Worm (Caenorhabditis elegans) whole organism, young adult: Measurements from ENCODE around the gene sri-28.

ENCODE experiments used
- B0035.1 ChIP-seq: sonication (generic microtip); optimal IDR thresholded peaks from 2 replicates; lab custom pipeline; 2016; ENCODE audit warnings: missing genetic modification characterization, mild to moderate bottlenecking, missing compliant biosample characterization, missing genotype, missing genetic modification reagents
- C17E4.6 ChIP-seq: fragments of 200-800 bp; sonication (Bioruptor generic); IDR thresholded peaks from 2 replicates; pipeline ENCODE4 v1.3.6; 2022; ENCODE audit warnings: missing genetic modification reagents, missing genetic modification characterization, missing compliant biosample characterization
- F10E7.11 ChIP-seq: sonication (generic microtip); optimal IDR thresholded peaks from 2 replicates; lab custom pipeline; 2017; ENCODE audit warnings: mild to moderate bottlenecking, missing genetic modification characterization, moderate library complexity, missing compliant biosample characterization
- F52B5.7 ChIP-seq: sonication (generic microtip); optimal IDR thresholded peaks from 2 replicates; lab custom pipeline; 2016; ENCODE audit warnings: mild to moderate bottlenecking, missing genetic modification characterization, missing compliant biosample characterization
- F57C9.4 ChIP-seq: sonication (generic microtip); optimal IDR thresholded peaks from 2 replicates; lab custom pipeline; 2017; ENCODE audit warnings: mild to moderate bottlenecking, missing genetic modification characterization, missing compliant biosample characterization
- K11D2.4 ChIP-seq: fragments of 200-800 bp; sonication (Bioruptor generic); IDR thresholded peaks from 2 replicates; pipeline ENCODE4 v1.3.6; 2022; ENCODE audit warnings: missing genetic modification reagents, missing genetic modification characterization, missing compliant biosample characterization
- T07F8.4 ChIP-seq: sonication (generic microtip); optimal IDR thresholded peaks from 2 replicates; lab custom pipeline; 2016; ENCODE audit warnings: mild to moderate bottlenecking, missing genetic modification characterization, moderate library complexity, missing compliant biosample characterization
- T26A5.8 ChIP-seq: sonication (generic microtip); optimal IDR thresholded peaks from 2 replicates; lab custom pipeline; 2016; ENCODE audit warnings: missing genetic modification characterization, missing compliant biosample characterization
- Y67H2A.10 ChIP-seq: fragments of 200-800 bp; sonication (Bioruptor generic); conservative IDR thresholded peaks from 2 replicates; pipeline ENCODE4 v1.3.6; 2022; ENCODE audit warnings: missing genetic modification reagents, missing genetic modification characterization, missing compliant biosample characterization
- ama-1 ChIP-seq, 3 experiments: fragments of 150-350 bp in 1 of 3; sonication (generic microtip) in 2 of 3; optimal IDR thresholded peaks; 2 replicates each; lab custom pipeline; 2014 to 2018; ENCODE audit warnings: missing biosample characterization in 2 of 3, missing genetic modification characterization in 2 of 3, missing genetic modification reagents in 2 of 3
- atf-7 ChIP-seq: sonication (generic microtip); optimal IDR thresholded peaks from 2 replicates; lab custom pipeline; 2017; ENCODE audit warnings: mild to moderate bottlenecking, missing genetic modification characterization, missing compliant biosample characterization
- attf-3 ChIP-seq: fragments of 200-800 bp; sonication (Bioruptor generic); conservative IDR thresholded peaks from 2 replicates; pipeline ENCODE4 v1.3.6; 2022; ENCODE audit warnings: missing genetic modification reagents, missing genetic modification characterization, missing compliant biosample characterization
- bed-2 ChIP-seq: fragments of 200-800 bp; sonication (Bioruptor generic); IDR thresholded peaks from 2 replicates; pipeline ENCODE4 v1.3.6; 2022; ENCODE audit warnings: missing genetic modification reagents, missing genetic modification characterization, missing compliant biosample characterization
- ccch-3 ChIP-seq: fragments of 200-800 bp; sonication (Bioruptor generic); optimal IDR thresholded peaks from 2 replicates; lab custom pipeline; 2018; ENCODE audit warnings: mild to moderate bottlenecking, missing genetic modification characterization, missing compliant biosample characterization
- ceh-27 ChIP-seq: fragments of 200-800 bp; sonication (Bioruptor generic); optimal IDR thresholded peaks from 2 replicates; lab custom pipeline; 2018; ENCODE audit warnings: mild to moderate bottlenecking, missing genetic modification characterization, moderate library complexity, missing compliant biosample characterization
- ceh-58 ChIP-seq: fragments of 200-800 bp; sonication (Bioruptor generic); IDR thresholded peaks from 2 replicates; pipeline ENCODE4 v1.3.6; 2022; ENCODE audit warnings: missing genetic modification characterization, missing compliant biosample characterization
- ceh-79 ChIP-seq: sonication (generic microtip); optimal IDR thresholded peaks from 2 replicates; lab custom pipeline; 2017; ENCODE audit warnings: mild to moderate bottlenecking, missing genetic modification characterization, missing compliant biosample characterization
- egl-18 ChIP-seq: fragments of 200-800 bp; sonication (Bioruptor generic); IDR thresholded peaks from 2 replicates; pipeline ENCODE4 v1.3.6; 2022; ENCODE audit warnings: missing genetic modification reagents, missing genetic modification characterization, missing compliant biosample characterization
- hrde-1 ChIP-seq: sonication (generic microtip); optimal IDR thresholded peaks from 2 replicates; lab custom pipeline; 2016; ENCODE audit warnings: missing genetic modification characterization, mild to moderate bottlenecking, missing compliant biosample characterization, moderate library complexity, missing genotype, missing genetic modification reagents, borderline replicate concordance
- hsf-1 ChIP-seq: fragments of 200-800 bp; sonication (Bioruptor generic); IDR thresholded peaks from 2 replicates; pipeline ENCODE4 v1.3.6; 2022; ENCODE audit warnings: missing genetic modification reagents, missing genetic modification characterization, missing compliant biosample characterization
- lsl-1 ChIP-seq: fragments of 200-800 bp; sonication (Bioruptor generic); optimal IDR thresholded peaks from 2 replicates; lab custom pipeline; 2018; ENCODE audit warnings: mild to moderate bottlenecking, missing genetic modification characterization, moderate library complexity, missing compliant biosample characterization
- nfya-1 ChIP-seq: sonication (generic microtip); optimal IDR thresholded peaks from 2 replicates; lab custom pipeline; 2017; ENCODE audit warnings: antibody characterized with exemption, missing compliant biosample characterization, missing genetic modification characterization, borderline replicate concordance; ENCODE audit not compliant: insufficient read depth
- nfya-2 ChIP-seq: fragments of 200-800 bp; sonication (Bioruptor generic); IDR thresholded peaks from 2 replicates; pipeline ENCODE4 v1.3.6; 2022; ENCODE audit warnings: missing genetic modification reagents, missing genetic modification characterization, missing compliant biosample characterization
- nhr-179 ChIP-seq: sonication (generic microtip); optimal IDR thresholded peaks from 2 replicates; lab custom pipeline; 2016; ENCODE audit warnings: mild to moderate bottlenecking, missing genetic modification characterization, missing compliant biosample characterization
- pbrm-1 ChIP-seq: fragments of 200-800 bp; sonication (Bioruptor generic); IDR thresholded peaks from 2 replicates; pipeline ENCODE4 v1.3.6; 2022; ENCODE audit warnings: missing genetic modification reagents, missing genetic modification characterization, missing compliant biosample characterization
- rec-8 ChIP-seq, 2 experiments: sonication (generic microtip); optimal IDR thresholded peaks; 2 replicates each; lab custom pipeline; 2016; ENCODE audit warnings: mild to moderate bottlenecking in 2 of 2, missing genetic modification characterization in 2 of 2, missing genetic modification reagents in 2 of 2, missing genotype in 2 of 2, missing biosample characterization in 1 of 2, missing compliant biosample characterization in 1 of 2, moderate library complexity in 1 of 2
- sdz-38 ChIP-seq: sonication (generic microtip); optimal IDR thresholded peaks from 2 replicates; lab custom pipeline; 2016; ENCODE audit warnings: missing genotype, missing genetic modification characterization, missing compliant biosample characterization
- sptf-2 ChIP-seq: fragments of 200-800 bp; sonication (Bioruptor generic); optimal IDR thresholded peaks from 2 replicates; lab custom pipeline; 2018; ENCODE audit warnings: mild to moderate bottlenecking, missing genetic modification characterization, missing compliant biosample characterization
- tbp1 ChIP-seq: fragments of 200-800 bp; sonication (Bioruptor generic); optimal IDR thresholded peaks from 2 replicates; lab custom pipeline; 2018; ENCODE audit warnings: mild to moderate bottlenecking, missing genetic modification characterization, missing compliant biosample characterization
- xnd-1 ChIP-seq: sonication (generic microtip); optimal IDR thresholded peaks from 2 replicates; lab custom pipeline; 2016; ENCODE audit warnings: missing genotype, missing genetic modification reagents, missing genetic modification characterization, missing compliant biosample characterization
- zfh-2 ChIP-seq: fragments of 200-800 bp; sonication (Bioruptor generic); conservative IDR thresholded peaks from 2 replicates; pipeline ENCODE4 v1.3.6; 2022; ENCODE audit warnings: missing genetic modification reagents, missing genetic modification characterization, missing compliant biosample characterization
- zim-3 ChIP-seq: sonication (generic microtip); optimal IDR thresholded peaks from 2 replicates; lab custom pipeline; 2017; ENCODE audit warnings: mild to moderate bottlenecking, missing genetic modification characterization, moderate library complexity, missing compliant biosample characterization
- ztf-18 ChIP-seq: sonication (generic microtip); optimal IDR thresholded peaks from 2 replicates; lab custom pipeline; 2016; ENCODE audit warnings: missing genotype, mild to moderate bottlenecking, missing genetic modification characterization, missing compliant biosample characterization
- ztf-25 ChIP-seq: fragments of 200-800 bp; sonication (Bioruptor generic); IDR thresholded peaks from 2 replicates; pipeline ENCODE4 v1.3.6; 2022; ENCODE audit warnings: missing genetic modification reagents, missing genetic modification characterization, missing compliant biosample characterization
- ztf-6 ChIP-seq: fragments of 200-800 bp; sonication (Bioruptor generic); IDR thresholded peaks from 2 replicates; pipeline ENCODE4 v1.3.6; 2022; ENCODE audit warnings: missing genetic modification reagents, missing genetic modification characterization, missing compliant biosample characterization

The sri-28 gene

DNA sequence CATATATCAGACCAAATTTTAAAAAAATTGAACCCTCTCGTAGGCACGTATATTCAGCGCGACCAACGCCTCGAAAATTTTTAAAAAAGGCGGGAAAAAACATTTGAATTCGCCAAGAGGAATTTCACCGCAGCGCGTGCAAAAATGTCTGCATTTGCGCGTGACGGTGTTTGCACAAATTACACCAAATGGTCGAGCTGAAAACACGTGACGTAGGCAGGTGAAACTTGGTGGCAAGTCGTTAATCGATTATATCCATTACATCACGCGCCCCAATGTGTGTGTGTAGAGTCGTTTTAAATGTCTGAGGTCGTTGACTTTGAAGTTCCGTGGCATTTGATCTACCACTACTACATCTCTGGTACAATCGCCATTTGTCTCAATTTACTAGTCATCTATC, 2.2 kb downstream of the sri-28 start, which contains the start of gene sri-31:
TSS of gene sri-31 (plus strand) at position 301 of the 400 bp plus-strand sequence.
- TF ChIP-seq nfya-1 (tag; lab: Kevin White, UChicago) (no peak), F52B5.7 (tag; lab: Kevin White, UChicago) (no peak), ceh-58 (GFP tag; lab: Robert Waterston, UW) (no peak)

DNA sequence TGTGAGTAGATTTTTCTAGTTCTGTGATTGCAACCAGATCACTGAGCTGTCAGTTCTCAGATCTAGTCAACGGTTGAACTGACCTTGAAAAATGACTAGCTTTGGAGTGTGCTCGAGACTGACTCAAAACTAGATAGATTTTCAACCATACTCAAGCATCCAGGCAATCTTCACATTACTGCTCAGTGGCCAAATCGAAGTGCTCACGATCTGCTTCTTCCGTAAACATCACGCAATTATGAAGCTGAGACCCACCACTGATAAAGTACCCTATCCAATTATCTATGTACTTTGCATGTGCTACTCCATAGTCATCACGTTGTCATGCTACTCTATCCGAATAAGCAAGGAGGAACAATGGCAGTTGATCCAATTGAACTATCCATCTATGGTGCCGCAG, 2.9 kb downstream of the sri-28 start:
- TF ChIP-seq lsl-1 (GFP tag; lab: Kevin White, UChicago), result no peak
- no peak for TF ChIP-seq nhr-179 (tag; lab: Kevin White, UChicago)
- no peak for TF ChIP-seq pbrm-1
- no peak for TF ChIP-seq ztf-6 (GFP tag; lab: Robert Waterston, UW)
- no peak for TF ChIP-seq ztf-18 (tag; lab: Kevin White, UChicago)
- TF ChIP-seq zim-3 (tag; lab: Kevin White, UChicago), result no peak
- no peak for TF ChIP-seq C17E4.6 (GFP tag; lab: Robert Waterston, UW)
- no peak for TF ChIP-seq ceh-79 (tag; lab: Kevin White, UChicago)
- TF ChIP-seq sptf-2, result no peak
- TF ChIP-seq ceh-27 (GFP tag; lab: Kevin White, UChicago), result no peak
- TF ChIP-seq egl-18 (GFP tag; lab: Robert Waterston, UW), result no peak
- TF ChIP-seq K11D2.4 (GFP tag; lab: Robert Waterston, UW), result no peak
- TF ChIP-seq tbp1, result no peak
- no peak for TF ChIP-seq atf-7
- TF ChIP-seq, all 124 proteins: peak for 0

DNA sequence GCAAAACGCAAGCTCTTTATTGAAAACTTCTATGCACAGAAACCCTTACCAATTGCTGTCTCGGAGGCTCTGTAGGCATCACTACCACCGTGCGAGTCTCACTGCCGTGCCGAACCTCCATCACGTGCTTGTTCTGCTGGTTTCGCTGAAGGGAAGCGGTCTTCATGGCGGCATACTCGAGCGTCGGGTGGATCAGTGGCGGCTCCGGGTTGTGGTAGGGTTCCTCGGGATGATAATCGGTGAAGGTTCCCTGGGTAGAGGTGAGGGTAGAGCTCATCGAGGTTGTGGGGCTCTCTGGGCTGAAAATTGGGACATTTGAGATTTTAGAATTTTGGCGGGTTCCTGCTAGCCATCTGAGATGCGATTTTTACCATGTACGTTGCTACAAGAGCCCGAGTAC, 4.4 kb downstream of the sri-28 start:
- TF ChIP-seq rec-8 (tag; optimal IDR thresholded peaks at IDR 0.05; lab: Kevin White, UChicago) (no peak), zfh-2 (peak; percentile 55; the same call in 1 of the 2 replicates), ztf-25 (GFP tag; lab: Robert Waterston, UW) (no peak), xnd-1 (tag; lab: Kevin White, UChicago) (no peak), ccch-3 (GFP tag; lab: Kevin White, UChicago) (no peak), nfya-2 (GFP tag; lab: Robert Waterston, UW) (no peak), hsf-1 (GFP tag; lab: Robert Waterston, UW) (no peak)

DNA sequence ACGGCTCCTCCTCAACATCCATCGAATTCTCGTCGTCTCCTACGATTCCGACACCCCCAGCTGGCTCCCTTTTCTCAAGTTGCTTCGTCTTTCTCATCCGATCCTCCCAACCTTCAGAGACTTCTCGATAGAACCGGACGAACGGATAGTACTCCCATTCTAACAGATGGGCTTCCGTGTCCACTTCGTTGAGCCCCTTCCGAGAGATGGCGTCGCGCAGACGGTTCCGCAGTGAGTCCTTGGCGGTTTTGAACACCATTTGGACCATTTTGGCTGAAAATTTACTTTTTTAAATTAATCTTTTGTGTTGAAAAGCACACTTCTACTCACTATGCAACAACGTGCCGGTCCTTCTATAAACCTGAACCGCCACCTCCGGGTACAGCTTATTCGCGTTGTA, 5.2 kb downstream of the sri-28 start:
- TF ChIP-seq T26A5.8 (tag; lab: Kevin White, UChicago) (no peak), F57C9.4 (tag; lab: Kevin White, UChicago) (no peak), ama-1 (optimal IDR thresholded peaks at IDR 0.05; lab: Kevin White, UChicago) (no peak), ama-1 (GFP tag; optimal IDR thresholded peaks at IDR 0.05; lab: Kevin White, UChicago) (no peak), bed-2 (GFP tag; lab: Robert Waterston, UW) (no peak), sdz-38 (no peak), Y67H2A.10 (GFP tag; lab: Robert Waterston, UW) (no peak), F10E7.11 (tag; lab: Kevin White, UChicago) (no peak), attf-3 (GFP tag; lab: Robert Waterston, UW) (no peak), atf-7 (no peak), T07F8.4 (no peak), B0035.1 (tag; lab: Kevin White, UChicago) (no peak), zfh-2 (no peak), ztf-6 (GFP tag; lab: Robert Waterston, UW) (no peak), ztf-25 (GFP tag; lab: Robert Waterston, UW) (no peak), hrde-1 (no peak)
